Fruit fly (Drosophila melanogaster): ENCODE data around the gene RPA1.

DNA sequence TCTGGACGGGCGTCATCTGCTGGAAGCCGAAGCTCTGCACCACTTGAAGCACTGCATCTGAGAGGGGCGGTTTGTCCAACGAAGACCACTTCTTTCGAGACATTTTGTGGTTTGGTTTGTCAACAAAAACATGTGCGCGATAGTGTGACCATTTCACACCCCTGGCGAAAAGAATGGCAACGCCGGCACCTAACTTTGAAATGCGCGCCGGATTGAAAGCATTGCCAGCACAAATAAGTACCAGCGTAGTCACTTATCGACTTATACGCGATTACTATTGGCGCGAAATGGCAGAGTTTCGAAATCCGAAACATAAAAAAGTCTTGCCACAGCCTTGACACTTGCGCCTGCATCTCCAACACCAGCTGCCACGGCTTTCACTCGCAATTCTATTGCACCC, 5.5 kb upstream of the RPA1 start, which contains the start of gene CG9630:
- TF ChIP-seq Sin3A (optimal IDR thresholded peaks at IDR 0.05) (no peak), psq (optimal IDR thresholded peaks at IDR 0.05) (no peak), ttk (optimal IDR thresholded peaks at IDR 0.05) (no peak), h (optimal IDR thresholded peaks at IDR 0.05) (no peak), insv (optimal IDR thresholded peaks at IDR 0.05) (no peak), Myc (optimal IDR thresholded peaks at IDR 0.05) (no peak)

All from Kc167 (cell line).